Fruit fly (Drosophila melanogaster) whole organism, pupa: ENCODE measurements around the gene CG4042.

Experiments
- CG32121 ChIP-seq: fragments of 200-800 bp; sonication (Bioruptor generic); IDR thresholded peaks from 2 replicates; pipeline ENCODE4 v1.3.6; 2022; ENCODE audit warnings: missing biosample characterization, missing genetic modification characterization
- CG8301 ChIP-seq: fragments of 200-800 bp; sonication (Bioruptor generic); optimal IDR thresholded peaks from 2 replicates; lab custom pipeline; 2018; ENCODE audit warnings: missing biosample characterization, mild to moderate bottlenecking, missing genetic modification characterization
- D1 ChIP-seq: fragments of 200-800 bp; sonication (Bioruptor generic); optimal IDR thresholded peaks from 2 replicates; lab custom pipeline; 2018; ENCODE audit warnings: missing biosample characterization, mild to moderate bottlenecking, missing genetic modification characterization, moderate library complexity
- Ets98B ChIP-seq: fragments of 200-800 bp; sonication (Bioruptor generic); IDR thresholded peaks from 2 replicates; pipeline ENCODE4 v1.3.6; 2022; ENCODE audit warnings: missing biosample characterization, missing genetic modification characterization

DNA sequence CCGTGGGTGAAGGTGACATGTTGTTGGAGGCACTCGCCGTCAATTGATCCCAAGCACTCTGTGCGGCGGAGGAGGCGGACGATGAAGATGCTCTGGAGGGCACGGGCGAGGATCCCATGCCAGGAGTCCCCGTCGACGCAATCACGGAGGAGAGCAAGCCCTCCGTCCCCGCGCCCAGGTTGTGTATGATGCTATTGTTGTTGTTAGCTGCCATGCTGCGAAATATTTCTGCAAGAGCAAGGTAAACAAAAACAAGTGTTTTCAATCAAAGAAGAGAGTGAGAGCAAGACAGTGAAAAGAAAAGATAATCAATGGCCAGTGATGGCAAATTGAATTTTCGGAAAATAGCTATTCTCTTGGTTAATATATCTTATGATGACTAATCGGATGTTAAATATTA is 13.1 kb upstream of the CG4042 start:
- TF ChIP-seq CG32121 (GFP tag; lab: Robert Waterston, UW) (no peak), Ets98B (GFP tag; lab: Robert Waterston, UW) (0 out of 2 replicates have a peak, but pooled peaks have one; percentile 8), CG8301 (tag; lab: Kevin White, UChicago) (no peak), D1 (tag; lab: Kevin White, UChicago) (no peak)
